Fruit fly (Drosophila melanogaster): ENCODE results near the gene Xe7.

- no peak for TF ChIP-seq ovo (GFP tag; optimal IDR thresholded peaks at IDR 0.05)
- no peak for TF ChIP-seq pad (GFP tag; optimal IDR thresholded peaks at IDR 0.05)
- no peak for TF ChIP-seq CG5204 (GFP tag; optimal IDR thresholded peaks at IDR 0.05)
These were observed 25.7 kb downstream of the Xe7 start for dm6 chr3R:5643421-5643820.

Measured in whole organism, adult.